Worm (Caenorhabditis elegans) whole organism, L1 larva: ENCODE results near the gene Y34B4A.7.

ENCODE experiments used
- C04F5.9 ChIP-seq: sonication (generic microtip); optimal IDR thresholded peaks from 2 replicates; lab custom pipeline; 2016; ENCODE audit warnings: missing genetic modification characterization, missing compliant biosample characterization
- C16A3.4 ChIP-seq: fragments of 150-350 bp; optimal IDR thresholded peaks from 2 replicates; lab custom pipeline; 2014; ENCODE audit warnings: missing biosample characterization, missing genetic modification characterization
- Y116A8C.19 ChIP-seq: sonication (generic microtip); optimal IDR thresholded peaks from 2 replicates; lab custom pipeline; 2016; ENCODE audit warnings: missing compliant biosample characterization, missing genetic modification characterization, borderline replicate concordance
- aha-1 ChIP-seq: fragments of 150-350 bp; optimal IDR thresholded peaks from 2 replicates; lab custom pipeline; 2014; ENCODE audit warnings: missing biosample characterization, missing genetic modification characterization
- alr-1 ChIP-seq: fragments of 200-800 bp; sonication (Bioruptor generic); optimal IDR thresholded peaks from 2 replicates; lab custom pipeline; 2018; ENCODE audit warnings: borderline replicate concordance, mild to moderate bottlenecking, missing genetic modification characterization, missing compliant biosample characterization
- aly-2 ChIP-seq: fragments of 150-350 bp; optimal IDR thresholded peaks from 2 replicates; lab custom pipeline; 2014; ENCODE audit warnings: missing biosample characterization, missing genetic modification characterization
- ama-1 ChIP-seq: fragments of 150-350 bp; optimal IDR thresholded peaks from 2 replicates; lab custom pipeline; 2014
- blmp-1 ChIP-seq: fragments of 150-350 bp; optimal IDR thresholded peaks from 2 replicates; lab custom pipeline; 2014; ENCODE audit warnings: missing biosample characterization, missing genetic modification characterization
- ceh-63 ChIP-seq: fragments of 200-800 bp; sonication (Bioruptor generic); optimal IDR thresholded peaks from 2 replicates; lab custom pipeline; 2018; ENCODE audit warnings: mild to moderate bottlenecking, missing genetic modification characterization, missing compliant biosample characterization
- ceh-90 ChIP-seq: sonication (generic microtip); optimal IDR thresholded peaks from 2 replicates; lab custom pipeline; 2016; ENCODE audit warnings: missing genetic modification characterization, missing compliant biosample characterization
- dpl-1 ChIP-seq, 3 experiments: fragments of 150-350 bp in 2 of 3; sonication (generic microtip) in 1 of 3; optimal IDR thresholded peaks; 2 replicates each; lab custom pipeline; 2014 to 2017; ENCODE audit warnings: missing biosample characterization in 3 of 3, missing genetic modification characterization in 3 of 3, missing genetic modification reagents in 3 of 3
- dsc-1 ChIP-seq: sonication (generic microtip); optimal IDR thresholded peaks from 2 replicates; lab custom pipeline; 2016; ENCODE audit warnings: mild to moderate bottlenecking, missing genetic modification characterization, missing compliant biosample characterization
- efl-1 ChIP-seq, 4 experiments: fragments of 150-350 bp; optimal IDR thresholded peaks in 3 of 4; peaks in 1 of 4; 1 replicate in 1 of 4; 2 replicates in 3 of 4; lab custom pipeline; 2014; ENCODE audit warnings: missing biosample characterization in 2 of 4, missing genetic modification characterization in 2 of 4, missing genetic modification reagents in 2 of 4
- egl-27 ChIP-seq, 2 experiments: fragments of 150-350 bp in 1 of 2; sonication (generic microtip); optimal IDR thresholded peaks; 3 replicates each; lab custom pipeline; 2017 to 2018; ENCODE audit warnings: missing biosample characterization in 2 of 2, missing genetic modification characterization in 2 of 2, missing genetic modification reagents in 2 of 2
- elt-2 ChIP-seq: sonication (generic microtip); optimal IDR thresholded peaks from 2 replicates; lab custom pipeline; 2016; ENCODE audit warnings: missing genetic modification characterization, mild to moderate bottlenecking, inconsistent platforms, missing compliant biosample characterization, missing genetic modification reagents
- elt-3 ChIP-seq, 6 experiments: fragments of 150-350 bp in 1 of 6; sonication (generic microtip); optimal IDR thresholded peaks; 2 replicates each; lab custom pipeline; 2017 to 2018; ENCODE audit warnings: missing biosample characterization in 6 of 6, missing genetic modification characterization in 6 of 6, inconsistent platforms in 1 of 6
- fkh-4 ChIP-seq: sonication (generic microtip); optimal IDR thresholded peaks from 2 replicates; lab custom pipeline; 2016; ENCODE audit warnings: missing compliant biosample characterization, missing genetic modification characterization, borderline replicate concordance
- fos-1 ChIP-seq: fragments of 150-350 bp; optimal IDR thresholded peaks from 2 replicates; lab custom pipeline; 2014; ENCODE audit warnings: missing biosample characterization, missing genetic modification characterization
- grh-1 ChIP-seq: fragments of 200-800 bp; sonication (Bioruptor generic); IDR thresholded peaks from 2 replicates; pipeline ENCODE4 v1.3.6; 2022; ENCODE audit warnings: missing genetic modification reagents, missing genetic modification characterization, missing compliant biosample characterization
- hpl-2 ChIP-seq: fragments of 150-350 bp; optimal IDR thresholded peaks from 2 replicates; lab custom pipeline; 2014; ENCODE audit warnings: missing biosample characterization, missing genetic modification reagents, missing genetic modification characterization
- irx-1 ChIP-seq: sonication (generic microtip); optimal IDR thresholded peaks from 2 replicates; lab custom pipeline; 2016; ENCODE audit warnings: missing genetic modification characterization, missing compliant biosample characterization
- isw-1 ChIP-seq: fragments of 200-800 bp; sonication (Bioruptor generic); IDR thresholded peaks from 2 replicates; pipeline ENCODE4 v1.3.6; 2022; ENCODE audit warnings: missing genetic modification characterization, missing compliant biosample characterization
- jun-1 ChIP-seq: fragments of 150-350 bp; optimal IDR thresholded peaks from 2 replicates; lab custom pipeline; 2014; ENCODE audit warnings: missing biosample characterization, missing genetic modification reagents, missing genetic modification characterization
- lin-13 ChIP-seq: fragments of 150-350 bp; optimal IDR thresholded peaks from 2 replicates; lab custom pipeline; 2014; ENCODE audit warnings: missing biosample characterization, missing genetic modification reagents, missing genetic modification characterization
- lin-14 ChIP-seq: fragments of 200-800 bp; sonication (Bioruptor generic); optimal IDR thresholded peaks from 2 replicates; lab custom pipeline; 2018; ENCODE audit warnings: mild to moderate bottlenecking, missing genetic modification characterization, moderate library complexity, missing compliant biosample characterization
- lin-15B ChIP-seq: fragments of 150-350 bp; sonication (generic microtip); optimal IDR thresholded peaks from 3 replicates; lab custom pipeline; 2014; ENCODE audit warnings: missing biosample characterization, missing genetic modification characterization
- lin-35 ChIP-seq, 2 experiments: fragments of 150-350 bp; optimal IDR thresholded peaks; 2 replicates each; lab custom pipeline; 2014; ENCODE audit warnings: missing biosample characterization in 2 of 2, missing genetic modification characterization in 2 of 2, missing genetic modification reagents in 2 of 2
- lin-39 ChIP-seq: fragments of 150-350 bp; optimal IDR thresholded peaks from 2 replicates; lab custom pipeline; 2014; ENCODE audit warnings: missing biosample characterization, missing genetic modification reagents, missing genetic modification characterization
- lsy-2 ChIP-seq, 2 experiments: fragments of 150-350 bp; optimal IDR thresholded peaks; 2 replicates each; lab custom pipeline; 2014; ENCODE audit warnings: missing biosample characterization in 2 of 2, missing genetic modification characterization in 2 of 2
- mef-2 ChIP-seq: fragments of 150-350 bp; optimal IDR thresholded peaks from 2 replicates; lab custom pipeline; 2014; ENCODE audit warnings: missing biosample characterization, missing genetic modification characterization
- nhr-19 ChIP-seq: fragments of 200-800 bp; sonication (Bioruptor generic); conservative IDR thresholded peaks from 2 replicates; pipeline ENCODE4 v1.3.6; 2022; ENCODE audit warnings: missing genetic modification characterization, missing compliant biosample characterization
- nhr-20 ChIP-seq: sonication (generic microtip); optimal IDR thresholded peaks from 2 replicates; lab custom pipeline; 2016; ENCODE audit warnings: mild to moderate bottlenecking, missing genetic modification characterization, missing compliant biosample characterization
- nhr-47 ChIP-seq: sonication (generic microtip); optimal IDR thresholded peaks from 2 replicates; lab custom pipeline; 2016; ENCODE audit warnings: mild to moderate bottlenecking, missing genetic modification characterization, moderate library complexity, missing compliant biosample characterization
- nhr-71 ChIP-seq: sonication (generic microtip); optimal IDR thresholded peaks from 2 replicates; lab custom pipeline; 2016; ENCODE audit warnings: mild to moderate bottlenecking, missing genetic modification characterization, moderate library complexity, missing compliant biosample characterization
- nhr-77 ChIP-seq: fragments of 150-350 bp; optimal IDR thresholded peaks from 2 replicates; lab custom pipeline; 2014; ENCODE audit warnings: missing biosample characterization, missing genetic modification characterization
- nhr-84 ChIP-seq: sonication (generic microtip); optimal IDR thresholded peaks from 2 replicates; lab custom pipeline; 2017; ENCODE audit warnings: missing biosample characterization, missing genetic modification characterization
- nhr-90 ChIP-seq: sonication (generic microtip); optimal IDR thresholded peaks from 2 replicates; lab custom pipeline; 2016; ENCODE audit warnings: mild to moderate bottlenecking, missing genetic modification characterization, missing compliant biosample characterization; ENCODE audit not compliant: poor library complexity
- pax-3 ChIP-seq: fragments of 200-800 bp; sonication (Bioruptor generic); optimal IDR thresholded peaks from 2 replicates; lab custom pipeline; 2018; ENCODE audit warnings: mild to moderate bottlenecking, missing genetic modification characterization, moderate library complexity, missing compliant biosample characterization
- rnt-1 ChIP-seq: sonication (generic microtip); optimal IDR thresholded peaks from 2 replicates; lab custom pipeline; 2016; ENCODE audit warnings: mild to moderate bottlenecking, missing genetic modification characterization, moderate library complexity, missing compliant biosample characterization
- snu-23 ChIP-seq: sonication (generic microtip); optimal IDR thresholded peaks from 2 replicates; lab custom pipeline; 2016; ENCODE audit warnings: missing genetic modification characterization, missing compliant biosample characterization
- sptf-1 ChIP-seq: fragments of 150-350 bp; optimal IDR thresholded peaks from 2 replicates; lab custom pipeline; 2014; ENCODE audit warnings: missing biosample characterization, missing genetic modification characterization
- swsn-7 ChIP-seq: sonication (generic microtip); optimal IDR thresholded peaks from 2 replicates; lab custom pipeline; 2016; ENCODE audit warnings: missing genetic modification characterization, missing compliant biosample characterization
- tbx-2 ChIP-seq: sonication (generic microtip); optimal IDR thresholded peaks from 2 replicates; lab custom pipeline; 2016; ENCODE audit warnings: missing genetic modification characterization, missing compliant biosample characterization
- unc-130 ChIP-seq: fragments of 150-350 bp; optimal IDR thresholded peaks from 2 replicates; lab custom pipeline; 2017; ENCODE audit warnings: missing biosample characterization, missing genetic modification characterization, inconsistent platforms
- unc-86 ChIP-seq: sonication (generic microtip); optimal IDR thresholded peaks from 2 replicates; lab custom pipeline; 2016; ENCODE audit warnings: missing genetic modification characterization, missing compliant biosample characterization
- xbp-1 ChIP-seq: sonication (generic microtip); optimal IDR thresholded peaks from 2 replicates; lab custom pipeline; 2016; ENCODE audit warnings: missing genetic modification characterization, missing compliant biosample characterization
- zag-1 ChIP-seq: fragments of 150-350 bp; optimal IDR thresholded peaks from 2 replicates; lab custom pipeline; 2014; ENCODE audit warnings: missing biosample characterization, missing genetic modification characterization
- zip-4 ChIP-seq: fragments of 200-800 bp; sonication (Bioruptor generic); optimal IDR thresholded peaks from 2 replicates; lab custom pipeline; 2018; ENCODE audit warnings: mild to moderate bottlenecking, missing genetic modification characterization, moderate library complexity, missing compliant biosample characterization

The Y34B4A.7 gene

ce11 chrX:5276772-5277171 is 32.6 kb downstream of the Y34B4A.7 start:
- TF ChIP-seq elt-3 (tag; optimal IDR thresholded peaks at IDR 0.05; lab: Kevin White, UChicago), result peak in 1 of 6 experiments; percentile 11
- no peak for TF ChIP-seq lin-15B (tag; lab: Kevin White, UChicago)
- peak; percentile 70 for TF ChIP-seq blmp-1 (tag; lab: Kevin White, UChicago)

DNA sequence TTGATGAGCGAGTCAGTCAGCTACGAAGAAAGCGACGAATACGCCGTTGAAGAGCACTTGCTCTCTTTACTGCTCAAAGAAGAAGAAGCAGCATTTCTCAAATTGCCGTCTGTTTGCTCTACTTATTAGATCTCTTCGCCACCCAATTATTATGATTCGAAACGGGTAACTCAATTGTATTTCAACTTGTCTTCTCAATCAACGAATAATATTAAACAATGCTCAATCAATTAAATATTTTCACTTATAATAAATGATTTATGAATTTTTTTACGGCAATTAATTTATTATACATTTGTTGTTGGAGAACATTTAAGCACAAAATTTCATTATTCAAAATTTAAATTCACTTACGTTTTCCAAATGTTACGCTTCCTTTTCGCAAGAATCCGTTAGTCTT is 34.1 kb downstream of the Y34B4A.7 start:
- no peak for TF ChIP-seq aly-2 (tag; lab: Kevin White, UChicago)
- no peak for TF ChIP-seq lin-39 (tag; lab: Kevin White, UChicago)
- TF ChIP-seq egl-27 (tag; optimal IDR thresholded peaks at IDR 0.05; lab: Kevin White, UChicago), result no peak
- TF ChIP-seq Y116A8C.19 (tag; lab: Kevin White, UChicago), result no peak
- no peak for TF ChIP-seq ceh-63 (GFP tag; lab: Kevin White, UChicago)
- TF ChIP-seq ceh-90, result no peak
- TF ChIP-seq hpl-2, result no peak
- TF ChIP-seq zip-4 (GFP tag; lab: Kevin White, UChicago), result no peak
- TF ChIP-seq aha-1, result no peak
- TF ChIP-seq fkh-4 (tag; lab: Kevin White, UChicago), result no peak
- TF ChIP-seq nhr-84 (tag; lab: Kevin White, UChicago), result no peak
- TF ChIP-seq snu-23 (GFP tag; lab: Kevin White, UChicago), result no peak
- no peak for TF ChIP-seq C16A3.4
- TF ChIP-seq isw-1 (GFP tag; lab: Robert Waterston, UW), result no peak
- TF ChIP-seq grh-1 (GFP tag; lab: Robert Waterston, UW), result no peak
- TF ChIP-seq unc-130, result no peak
- no peak for TF ChIP-seq lin-14 (GFP tag; lab: Kevin White, UChicago)
- TF ChIP-seq ama-1 (lab: Kevin White, UChicago), result no peak
- TF ChIP-seq mef-2, result no peak

ce11 chrX:5279170-5279635 is 35.1 kb downstream of the Y34B4A.7 start, which contains the start of gene Y34B4A.2:
TSS of gene Y34B4A.2 (plus strand) at chrX:5279497.
- peak; percentile 16 to 50 for TF ChIP-seq lin-35 (GFP tag; optimal IDR thresholded peaks at IDR 0.05; lab: Kevin White, UChicago)
- peak; percentile 25 for TF ChIP-seq nhr-20 (tag; lab: Kevin White, UChicago)
- TF ChIP-seq nhr-77 (tag; lab: Kevin White, UChicago), result no peak
- TF ChIP-seq zag-1 (tag; lab: Kevin White, UChicago), result no peak
- TF ChIP-seq unc-86, result no peak
- TF ChIP-seq swsn-7, result peak; percentile 39
- no peak for TF ChIP-seq lin-39 (tag; lab: Kevin White, UChicago)
- TF ChIP-seq alr-1 (tag; lab: Kevin White, UChicago), result no peak
- TF ChIP-seq dpl-1 (GFP tag; optimal IDR thresholded peaks at IDR 0.05; lab: Kevin White, UChicago), result peak in 2 of 3 experiments; percentile 5 to 33
- no peak for TF ChIP-seq C04F5.9 (tag; lab: Kevin White, UChicago)
- TF ChIP-seq blmp-1 (tag; lab: Kevin White, UChicago), result peak; percentile 5
- no peak for TF ChIP-seq aha-1
- TF ChIP-seq fos-1 (tag; lab: Kevin White, UChicago), result no peak
- peak in 1 of 2 experiments; percentile 36 for TF ChIP-seq lsy-2 (tag; optimal IDR thresholded peaks at IDR 0.05; lab: Kevin White, UChicago)
- peak; percentile 33 for TF ChIP-seq irx-1
- no peak for TF ChIP-seq nhr-71 (tag; lab: Kevin White, UChicago)
- TF ChIP-seq elt-3 (tag; optimal IDR thresholded peaks at IDR 0.05; lab: Kevin White, UChicago), result no peak
- TF ChIP-seq lin-13, result no peak
- peak; percentile 50 for TF ChIP-seq nhr-47 (tag; lab: Kevin White, UChicago)
- no peak for TF ChIP-seq lin-15B (tag; lab: Kevin White, UChicago)
- peak; percentile 19 for TF ChIP-seq nhr-90 (tag; lab: Kevin White, UChicago)
- TF ChIP-seq ama-1 (lab: Kevin White, UChicago), result no peak
- no peak for TF ChIP-seq nhr-19
- peak; percentile 33 for TF ChIP-seq xbp-1 (tag; lab: Kevin White, UChicago)
- TF ChIP-seq efl-1 (optimal IDR thresholded peaks at IDR 0.05; lab: Kevin White, UChicago), result peak; percentile 10 to 22
- peak; percentile 5 to 92 for TF ChIP-seq efl-1 (GFP tag; optimal IDR thresholded peaks at IDR 0.05 in 1 of 2; lab: Kevin White, UChicago)
- peak; percentile 42 for TF ChIP-seq dsc-1 (tag; lab: Kevin White, UChicago)
- TF ChIP-seq tbx-2 (tag; lab: Kevin White, UChicago), result peak; percentile 25
- TF ChIP-seq elt-2 (tag; lab: Kevin White, UChicago), result peak; percentile 62
- TF ChIP-seq rnt-1, result peak; percentile 25
- TF ChIP-seq sptf-1, result no peak
- peak; percentile 39 for TF ChIP-seq lin-14 (GFP tag; lab: Kevin White, UChicago)
- peak; percentile 47 for TF ChIP-seq snu-23 (GFP tag; lab: Kevin White, UChicago)
- TF ChIP-seq jun-1 (tag; lab: Kevin White, UChicago), result peak; percentile 26
- TF ChIP-seq pax-3, result no peak
